Fruit fly (Drosophila melanogaster) whole organism, embryonic: ENCODE measurements around the gene ppk17.

Experiments
- Asciz ChIP-seq: fragments of 200-800 bp; sonication (Bioruptor generic); optimal IDR thresholded peaks from 2 replicates; lab custom pipeline; 2017; ENCODE audit warnings: missing biosample characterization, mild to moderate bottlenecking, missing genetic modification characterization, missing genetic modification reagents
- B-H2 ChIP-seq: fragments of 200-800 bp; sonication (Bioruptor generic); optimal IDR thresholded peaks from 2 replicates; lab custom pipeline; 2018; ENCODE audit warnings: missing biosample characterization, mild to moderate bottlenecking, missing genetic modification characterization
- BEAF-32 ChIP-seq: fragments of 200-800 bp; sonication (Bioruptor generic); optimal IDR thresholded peaks from 3 replicates; lab custom pipeline; 2017; ENCODE audit warnings: missing biosample characterization, missing genetic modification characterization, mild to moderate bottlenecking, moderate library complexity, missing genetic modification reagents
- BtbVII ChIP-seq: fragments of 200-800 bp; sonication (Bioruptor generic); optimal IDR thresholded peaks from 3 replicates; lab custom pipeline; 2017; ENCODE audit warnings: missing biosample characterization, mild to moderate bottlenecking, missing genetic modification characterization
- CG10431 ChIP-seq: fragments of 200-800 bp; sonication (Bioruptor generic); optimal IDR thresholded peaks from 3 replicates; lab custom pipeline; 2018; ENCODE audit warnings: missing biosample characterization, mild to moderate bottlenecking, missing genetic modification characterization
- CG10543 ChIP-seq: fragments of 200-800 bp; sonication (Bioruptor generic); optimal IDR thresholded peaks from 3 replicates; lab custom pipeline; 2017; ENCODE audit warnings: missing biosample characterization, mild to moderate bottlenecking, missing genetic modification characterization, moderate library complexity
- CG11398 ChIP-seq: fragments of 200-800 bp; sonication (Bioruptor generic); optimal IDR thresholded peaks from 2 replicates; lab custom pipeline; 2016; ENCODE audit warnings: missing biosample characterization, missing genetic modification characterization
- CG15269 ChIP-seq: fragments of 200-800 bp; sonication (Bioruptor generic); optimal IDR thresholded peaks from 2 replicates; lab custom pipeline; 2018; ENCODE audit warnings: missing biosample characterization, mild to moderate bottlenecking, missing genetic modification characterization, moderate library complexity
- CG17361 ChIP-seq: fragments of 200-800 bp; sonication (Bioruptor generic); IDR thresholded peaks from 3 replicates; pipeline ENCODE4 v1.3.6; 2022; ENCODE audit warnings: missing biosample characterization, missing genetic modification characterization
- CG17385 ChIP-seq: fragments of 200-800 bp; sonication (Bioruptor generic); optimal IDR thresholded peaks from 3 replicates; lab custom pipeline; 2018; ENCODE audit warnings: missing biosample characterization, mild to moderate bottlenecking, missing genetic modification characterization
- CG17802 ChIP-seq: fragments of 200-800 bp; sonication (Bioruptor generic); optimal IDR thresholded peaks from 2 replicates; lab custom pipeline; 2018; ENCODE audit warnings: missing biosample characterization, mild to moderate bottlenecking, missing genetic modification characterization, moderate library complexity
- CG3065 ChIP-seq: fragments of 200-800 bp; sonication (Bioruptor generic); optimal IDR thresholded peaks from 2 replicates; lab custom pipeline; 2016; ENCODE audit warnings: missing biosample characterization, missing genetic modification characterization
- CG31224 ChIP-seq: fragments of 200-800 bp; sonication (Bioruptor generic); IDR thresholded peaks from 2 replicates; pipeline ENCODE4 v1.3.6; 2022; ENCODE audit warnings: missing biosample characterization, missing genetic modification characterization
- CG33213 ChIP-seq: fragments of 200-800 bp; sonication (Bioruptor generic); optimal IDR thresholded peaks from 3 replicates; lab custom pipeline; 2016; ENCODE audit warnings: missing biosample characterization, missing genetic modification characterization
- CG34422 ChIP-seq: fragments of 200-800 bp; sonication (Bioruptor generic); IDR thresholded peaks from 3 replicates; pipeline ENCODE4 v1.3.6; 2022; ENCODE audit warnings: missing biosample characterization, missing genetic modification characterization
- CG6689 ChIP-seq: fragments of 200-800 bp; sonication (Bioruptor generic); IDR thresholded peaks from 2 replicates; pipeline ENCODE4 v1.3.6; 2022; ENCODE audit warnings: missing biosample characterization, missing genetic modification characterization
- CG7839 ChIP-seq: fragments of 200-800 bp; sonication (Bioruptor generic); optimal IDR thresholded peaks from 3 replicates; lab custom pipeline; 2018; ENCODE audit warnings: missing biosample characterization, mild to moderate bottlenecking, missing genetic modification characterization, moderate library complexity
- CG7987 ChIP-seq: fragments of 200-800 bp; sonication (Bioruptor generic); optimal IDR thresholded peaks from 2 replicates; lab custom pipeline; 2018; ENCODE audit warnings: missing biosample characterization, mild to moderate bottlenecking, missing genetic modification characterization, moderate library complexity
- CG8089 ChIP-seq: fragments of 200-800 bp; sonication (Bioruptor generic); optimal IDR thresholded peaks from 3 replicates; lab custom pipeline; 2016; ENCODE audit warnings: missing biosample characterization, missing genetic modification characterization
- CG8944 ChIP-seq: fragments of 200-800 bp; sonication (Bioruptor generic); optimal IDR thresholded peaks from 3 replicates; lab custom pipeline; 2016; ENCODE audit warnings: missing biosample characterization, missing genetic modification characterization
- CoRest ChIP-seq: fragments of 200-800 bp; sonication (Bioruptor generic); optimal IDR thresholded peaks from 3 replicates; lab custom pipeline; 2018; ENCODE audit warnings: missing biosample characterization, mild to moderate bottlenecking, missing genetic modification characterization, moderate library complexity
- Gug ChIP-seq: fragments of 200-800 bp; sonication (Bioruptor generic); IDR thresholded peaks from 4 replicates; pipeline ENCODE4 v1.3.6; 2022; ENCODE audit warnings: missing biosample characterization, missing genetic modification characterization
- HLH4C ChIP-seq: fragments of 200-800 bp; sonication (Bioruptor generic); IDR thresholded peaks from 3 replicates; pipeline ENCODE4 v1.3.6; 2022; ENCODE audit warnings: missing biosample characterization, missing genetic modification characterization; ENCODE audit not compliant: partially characterized antibody
- NfI ChIP-seq: fragments of 200-800 bp; sonication (Bioruptor generic); optimal IDR thresholded peaks from 3 replicates; lab custom pipeline; 2018; ENCODE audit warnings: missing biosample characterization, mild to moderate bottlenecking, missing genetic modification characterization, moderate library complexity
- PHDP ChIP-seq: fragments of 200-800 bp; sonication (Bioruptor generic); optimal IDR thresholded peaks from 3 replicates; lab custom pipeline; 2018; ENCODE audit warnings: missing biosample characterization, mild to moderate bottlenecking, missing genetic modification characterization, moderate library complexity
- Pdp1 ChIP-seq, 2 experiments: fragments of 200-800 bp; sonication (Bioruptor generic); optimal IDR thresholded peaks; 3 replicates each; lab custom pipeline; 2016; ENCODE audit warnings: missing biosample characterization in 2 of 2, missing genetic modification characterization in 2 of 2, mild to moderate bottlenecking in 1 of 2, moderate library complexity in 1 of 2
- Ptx1 ChIP-seq: fragments of 200-800 bp; sonication (Bioruptor generic); IDR thresholded peaks from 2 replicates; pipeline ENCODE4 v1.3.6; 2022; ENCODE audit warnings: missing biosample characterization, missing genetic modification characterization
- Rx ChIP-seq: fragments of 200-800 bp; sonication (Bioruptor generic); IDR thresholded peaks from 2 replicates; pipeline ENCODE4 v1.3.6; 2022; ENCODE audit warnings: missing biosample characterization, missing genetic modification characterization
- Side ChIP-seq: fragments of 200-800 bp; sonication (Bioruptor generic); optimal IDR thresholded peaks from 2 replicates; lab custom pipeline; 2016; ENCODE audit warnings: missing biosample characterization, missing genetic modification characterization
- Tbp ChIP-seq: fragments of >200 bp; optimal IDR thresholded peaks from 2 replicates; lab custom pipeline; 2018; ENCODE audit warnings: missing biosample characterization, missing genetic modification characterization
- YL-1 ChIP-seq: fragments of 200-800 bp; sonication (Bioruptor generic); optimal IDR thresholded peaks from 3 replicates; lab custom pipeline; 2017; ENCODE audit warnings: missing biosample characterization, mild to moderate bottlenecking, missing genetic modification characterization
- ab ChIP-seq: fragments of 200-800 bp; sonication (Bioruptor generic); optimal IDR thresholded peaks from 2 replicates; lab custom pipeline; 2016; ENCODE audit warnings: missing biosample characterization, missing genetic modification characterization
- abd-A ChIP-seq: fragments of 200-800 bp; sonication (Bioruptor generic); optimal IDR thresholded peaks from 3 replicates; lab custom pipeline; 2019; ENCODE audit warnings: missing biosample characterization, mild to moderate bottlenecking, missing genetic modification characterization, moderate library complexity
- amos ChIP-seq: fragments of 200-800 bp; sonication (Bioruptor generic); IDR thresholded peaks from 2 replicates; pipeline ENCODE4 v1.3.6; 2022; ENCODE audit warnings: missing biosample characterization, missing genetic modification characterization; ENCODE audit not compliant: partially characterized antibody
- ato ChIP-seq: fragments of 200-800 bp; sonication (Bioruptor generic); IDR thresholded peaks from 2 replicates; pipeline ENCODE4 v1.3.6; 2022; ENCODE audit warnings: missing biosample characterization, missing genetic modification characterization; ENCODE audit not compliant: partially characterized antibody
- ci ChIP-seq: fragments of 200-800 bp; sonication (Bioruptor generic); IDR thresholded peaks from 3 replicates; pipeline ENCODE4 v1.3.6; 2022; ENCODE audit warnings: missing biosample characterization, missing genetic modification characterization
- fd3F ChIP-seq: fragments of 200-800 bp; sonication (Bioruptor generic); optimal IDR thresholded peaks from 2 replicates; lab custom pipeline; 2018; ENCODE audit warnings: missing biosample characterization, mild to moderate bottlenecking, missing genetic modification characterization, moderate library complexity
- gcm ChIP-seq: fragments of 200-800 bp; sonication (Bioruptor generic); optimal IDR thresholded peaks from 2 replicates; lab custom pipeline; 2019; ENCODE audit warnings: missing biosample characterization, mild to moderate bottlenecking, missing genetic modification characterization, moderate library complexity
- gt ChIP-seq: fragments of 200-800 bp; sonication (Bioruptor generic); IDR thresholded peaks from 2 replicates; pipeline ENCODE4 v1.3.6; 2022; ENCODE audit warnings: missing biosample characterization, missing genetic modification characterization
- hkb ChIP-seq, 2 experiments: fragments of 200-800 bp in 1 of 2; fragments of >200 bp in 1 of 2; sonication (Bioruptor generic) in 1 of 2; IDR thresholded peaks in 1 of 2; optimal IDR thresholded peaks in 1 of 2; 2 replicates each; pipeline versions ENCODE4 v1.3.6 to Lab custom; 2017 to 2022; ENCODE audit warnings: missing biosample characterization in 1 of 2, missing genetic modification characterization in 1 of 2
- jigr1 ChIP-seq: fragments of 200-800 bp; sonication (Bioruptor generic); IDR thresholded peaks from 3 replicates; pipeline ENCODE4 v1.3.6; 2022; ENCODE audit warnings: missing biosample characterization, missing genetic modification characterization
- lbe ChIP-seq: fragments of 200-800 bp; sonication (Bioruptor generic); optimal IDR thresholded peaks from 2 replicates; lab custom pipeline; 2016; ENCODE audit warnings: missing biosample characterization, mild to moderate bottlenecking, missing genetic modification characterization
- luna ChIP-seq: fragments of 200-800 bp; sonication (Bioruptor generic); optimal IDR thresholded peaks from 2 replicates; lab custom pipeline; 2016; ENCODE audit warnings: missing biosample characterization, missing genetic modification characterization
- psq ChIP-seq: fragments of 200-800 bp; sonication (Bioruptor generic); optimal IDR thresholded peaks from 2 replicates; lab custom pipeline; 2017; ENCODE audit warnings: missing biosample characterization, missing genetic modification characterization
- stwl ChIP-seq: fragments of 200-800 bp; sonication (Bioruptor generic); optimal IDR thresholded peaks from 3 replicates; lab custom pipeline; 2018; ENCODE audit warnings: missing biosample characterization, mild to moderate bottlenecking, missing genetic modification characterization, moderate library complexity
- unc-4 ChIP-seq: fragments of 200-800 bp; sonication (Bioruptor generic); IDR thresholded peaks from 2 replicates; pipeline ENCODE4 v1.3.6; 2022; ENCODE audit warnings: missing biosample characterization, missing genetic modification characterization; ENCODE audit not compliant: partially characterized antibody
- vnd ChIP-seq: fragments of 200-800 bp; sonication (Bioruptor generic); IDR thresholded peaks from 3 replicates; pipeline ENCODE4 v1.3.6; 2022; ENCODE audit warnings: missing biosample characterization, missing genetic modification characterization; ENCODE audit not compliant: partially characterized antibody
- vvl ChIP-seq: fragments of 200-800 bp; sonication (Bioruptor generic); IDR thresholded peaks from 2 replicates; pipeline ENCODE4 v1.3.6; 2022; ENCODE audit warnings: missing biosample characterization, missing genetic modification characterization

ppk17 gene

DNA sequence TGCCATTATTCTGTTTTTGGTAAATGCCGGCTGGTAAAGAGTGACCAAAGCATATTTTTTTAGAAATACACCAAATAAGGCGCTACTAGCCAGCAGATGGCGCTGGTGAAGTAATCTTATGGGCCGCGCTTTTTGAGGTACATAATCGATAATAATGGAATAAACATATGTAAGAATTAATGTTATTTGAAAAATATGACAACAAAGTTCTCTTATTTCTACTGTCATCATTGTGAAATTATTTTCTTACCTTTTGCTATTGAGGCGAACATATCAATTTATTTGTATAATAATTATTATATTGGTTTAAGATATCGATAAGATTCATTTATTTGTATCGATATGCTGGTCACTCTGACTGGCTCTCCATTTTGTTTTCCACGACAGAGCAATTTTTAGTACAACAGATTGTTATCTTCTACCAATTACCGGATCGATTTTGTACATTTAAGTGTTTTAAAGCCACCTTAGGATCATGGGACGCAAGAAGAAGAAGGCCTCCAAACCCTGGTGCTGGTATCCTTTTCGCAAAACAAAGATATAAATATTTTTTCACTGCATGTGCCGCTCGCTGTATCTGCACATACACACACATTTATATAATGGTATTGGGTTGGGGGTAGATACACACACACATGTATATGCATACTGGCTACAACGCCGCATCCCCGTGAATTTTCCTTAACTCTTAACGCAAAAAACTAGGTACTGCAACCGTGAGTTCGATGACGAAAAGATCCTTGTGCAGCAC is 17.1 kb downstream of the ppk17 start, which contains the start of the genes LSm7 and BuGZ (continued):
- TF ChIP-seq CG10543 (GFP tag; lab: Kevin White, UChicago) = peak; percentile 12
- TF ChIP-seq Ptx1 (GFP tag; lab: Robert Waterston, UW) = no peak
- TF ChIP-seq ci (GFP tag; lab: Robert Waterston, UW) = no peak; the same call in 1 of the 3 replicates
- no peak for TF ChIP-seq Tbp
- no peak for TF ChIP-seq abd-A (tag; lab: Kevin White, UChicago)
- TF ChIP-seq hkb (optimal IDR thresholded peaks at IDR 0.05; lab: Kevin White, UChicago) = no peak
- TF ChIP-seq hkb (GFP tag; IDR thresholded peaks at IDR 0.05; lab: Robert Waterston, UW) = no peak
- no peak for TF ChIP-seq CG17802 (tag; lab: Kevin White, UChicago)
- no peak for TF ChIP-seq CoRest (tag; lab: Kevin White, UChicago)
- TF ChIP-seq Side = no peak
- TF ChIP-seq CG7987 (GFP tag; lab: Kevin White, UChicago) = peak; percentile 38
- peak; percentile 8 for TF ChIP-seq CG8944 (GFP tag; lab: Kevin White, UChicago)
- TF ChIP-seq Gug = no peak
- TF ChIP-seq PHDP (tag; lab: Kevin White, UChicago) = no peak
- TF ChIP-seq amos (GFP tag; lab: Robert Waterston, UW) = peak; percentile 45; the same call in 1 of the 2 replicates
- peak; percentile 70 for TF ChIP-seq unc-4
- no peak for TF ChIP-seq CG31224 (GFP tag; lab: Robert Waterston, UW)
- peak; percentile 20; the same call in 1 of the 2 replicates for TF ChIP-seq Rx
- peak; percentile 95 for TF ChIP-seq YL-1 (GFP tag; lab: Kevin White, UChicago)
- peak; percentile 58 for TF ChIP-seq CG33213 (GFP tag; lab: Kevin White, UChicago)
- TF ChIP-seq NfI (GFP tag; lab: Kevin White, UChicago) = no peak
- no peak for TF ChIP-seq CG6689
- peak; percentile 44; the same call in 1 of the 2 replicates for TF ChIP-seq vvl
- TF ChIP-seq CG8089 (GFP tag; lab: Kevin White, UChicago) = no peak
- TF ChIP-seq CG3065 (GFP tag; lab: Kevin White, UChicago) = no peak
- TF ChIP-seq CG7839 = no peak
- no peak for TF ChIP-seq B-H2
- TF ChIP-seq CG17385 (GFP tag; lab: Kevin White, UChicago) = no peak
- TF ChIP-seq CG11398 (GFP tag; lab: Kevin White, UChicago) = no peak
- TF ChIP-seq CG15269 (tag; lab: Kevin White, UChicago) = no peak
- no peak for TF ChIP-seq lbe (GFP tag; lab: Kevin White, UChicago)
- no peak for TF ChIP-seq gt (GFP tag; lab: Robert Waterston, UW)
- peak; percentile 14 to 77 for TF ChIP-seq Pdp1 (GFP tag; optimal IDR thresholded peaks at IDR 0.05; lab: Kevin White, UChicago)
- TF ChIP-seq stwl (tag; lab: Kevin White, UChicago) = peak; percentile 86
- TF ChIP-seq HLH4C (GFP tag; lab: Robert Waterston, UW) = 0 out of 3 replicates have a peak, but pooled peaks have one; percentile 25
- peak; percentile 8 for TF ChIP-seq BtbVII
- peak; percentile 22; the same call in 1 of the 3 replicates for TF ChIP-seq CG34422 (GFP tag; lab: Robert Waterston, UW)
- TF ChIP-seq ab (GFP tag; lab: Kevin White, UChicago) = no peak
- TF ChIP-seq luna (GFP tag; lab: Kevin White, UChicago) = no peak
- TF ChIP-seq psq (GFP tag; lab: Kevin White, UChicago) = peak; percentile 3
- TF ChIP-seq Asciz = no peak
- peak; percentile 31 for TF ChIP-seq gcm (GFP tag; lab: Kevin White, UChicago)
- TF ChIP-seq BEAF-32 (GFP tag; lab: Kevin White, UChicago) = peak; percentile 78
- TF ChIP-seq fd3F (GFP tag; lab: Kevin White, UChicago) = no peak
- peak; percentile 59 for TF ChIP-seq CG10431 (GFP tag; lab: Kevin White, UChicago)
- no peak; the same call in 1 of the 3 replicates for TF ChIP-seq CG17361 (GFP tag; lab: Robert Waterston, UW)
- TF ChIP-seq jigr1 (GFP tag; lab: Robert Waterston, UW) = no peak
- peak; percentile 50; the same call in 2 of the 3 replicates for TF ChIP-seq vnd (GFP tag; lab: Robert Waterston, UW)
- no peak for TF ChIP-seq ato (GFP tag; lab: Robert Waterston, UW)
